Fruit fly (Drosophila melanogaster) whole organism, prepupa: Measurements from ENCODE around the gene frc.

ENCODE experiments used
- CG32006 ChIP-seq: fragments of 200-800 bp; sonication (Bioruptor generic); optimal IDR thresholded peaks from 3 replicates; lab custom pipeline; 2017; ENCODE audit warnings: missing biosample characterization, mild to moderate bottlenecking, missing genetic modification characterization
- CG4318 ChIP-seq: fragments of 200-800 bp; sonication (Bioruptor generic); optimal IDR thresholded peaks from 3 replicates; lab custom pipeline; 2017; ENCODE audit warnings: missing biosample characterization, mild to moderate bottlenecking, missing genetic modification characterization
- Eip75B ChIP-seq: fragments of 200-800 bp; sonication (Bioruptor generic); optimal IDR thresholded peaks from 3 replicates; lab custom pipeline; 2016; ENCODE audit warnings: missing biosample characterization, missing genetic modification characterization
- Hr39 ChIP-seq: fragments of 200-800 bp; sonication (Bioruptor generic); optimal IDR thresholded peaks from 2 replicates; lab custom pipeline; 2016; ENCODE audit warnings: missing biosample characterization, missing genetic modification characterization
- Sox14 ChIP-seq: fragments of 200-800 bp; sonication (Bioruptor generic); optimal IDR thresholded peaks from 3 replicates; lab custom pipeline; 2016; ENCODE audit warnings: missing biosample characterization, missing genetic modification characterization
- dac ChIP-seq: fragments of 200-800 bp; sonication (Bioruptor generic); optimal IDR thresholded peaks from 2 replicates; lab custom pipeline; 2017; ENCODE audit warnings: missing biosample characterization, mild to moderate bottlenecking, missing genetic modification characterization
- esn ChIP-seq: fragments of 200-800 bp; sonication (Bioruptor generic); optimal IDR thresholded peaks from 2 replicates; lab custom pipeline; 2016; ENCODE audit warnings: missing biosample characterization, mild to moderate bottlenecking, missing genetic modification characterization, moderate library complexity
- pdm3 ChIP-seq: fragments of 200-800 bp; sonication (Bioruptor generic); optimal IDR thresholded peaks from 3 replicates; lab custom pipeline; 2016; ENCODE audit warnings: missing biosample characterization, missing genetic modification characterization
- spab ChIP-seq: fragments of 200-800 bp; sonication (Bioruptor generic); optimal IDR thresholded peaks from 2 replicates; lab custom pipeline; 2017; ENCODE audit warnings: missing biosample characterization, mild to moderate bottlenecking, missing genetic modification characterization, missing genetic modification reagents

DNA sequence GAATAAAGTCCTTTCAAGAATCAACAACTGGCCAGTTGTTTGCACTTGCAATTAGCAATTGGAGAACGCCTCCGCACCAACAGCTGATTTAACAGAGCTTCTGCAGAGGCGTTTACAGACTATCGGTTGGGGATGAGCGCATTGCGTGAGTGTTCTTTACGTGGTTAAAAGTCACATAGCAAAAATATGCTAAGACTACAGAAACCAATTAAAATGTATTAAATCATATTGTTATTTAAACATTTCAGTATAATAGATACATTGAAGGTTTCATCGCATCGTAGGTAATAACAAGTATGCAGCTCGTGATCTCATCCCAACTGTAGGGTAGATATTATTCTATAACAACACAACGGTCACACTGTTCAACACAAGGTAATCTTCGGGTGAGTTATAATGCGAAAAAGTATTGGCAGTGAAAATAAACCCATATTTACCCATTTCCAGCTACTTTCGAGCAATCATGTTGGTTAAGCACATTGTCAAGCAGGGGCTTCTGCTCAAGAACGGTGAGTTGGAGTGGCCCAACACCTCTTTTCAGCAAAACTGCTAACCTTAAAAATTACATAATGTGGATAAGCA lies 7.8 kb downstream of the frc start, which contains the start of the genes Sec3 and COX7B:
- TF ChIP-seq CG32006 (GFP tag; lab: Kevin White, UChicago) = peak; percentile 47
- peak; percentile 75 for TF ChIP-seq esn
- TF ChIP-seq Eip75B (GFP tag; lab: Kevin White, UChicago) = peak; percentile 52
- TF ChIP-seq CG4318 (GFP tag; lab: Kevin White, UChicago) = no peak
- peak; percentile 64 for TF ChIP-seq Hr39
- TF ChIP-seq pdm3 (GFP tag; lab: Kevin White, UChicago) = peak; percentile 63
- TF ChIP-seq Sox14 (GFP tag; lab: Kevin White, UChicago) = peak; percentile 62
- no peak for TF ChIP-seq spab (GFP tag; lab: Kevin White, UChicago)
- TF ChIP-seq dac (GFP tag; lab: Kevin White, UChicago) = peak; percentile 14
